Fruit fly (Drosophila melanogaster): Measurements from ENCODE around the gene RpS3A.

The RpS3A gene

DNA sequence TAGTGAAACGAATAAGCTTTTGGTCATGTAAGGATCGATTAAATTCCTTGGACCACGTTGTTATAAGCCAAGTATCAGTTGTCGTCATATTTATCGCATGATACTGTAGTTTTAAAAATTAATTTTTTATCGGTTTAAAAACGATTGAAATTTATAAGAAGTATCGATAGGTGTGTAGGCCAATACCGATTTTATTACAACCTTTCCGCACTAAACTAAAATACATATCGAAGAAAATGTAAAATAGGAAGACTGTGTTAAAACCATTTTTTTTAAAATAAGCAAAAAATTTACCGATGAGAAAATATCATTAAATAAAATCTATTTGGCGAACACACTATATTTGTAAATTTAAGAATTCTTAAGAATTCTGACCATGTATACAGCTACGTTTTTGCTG lies 3.7 kb downstream of the RpS3A start (continued):
- TF ChIP-seq CG11093 (GFP tag; IDR thresholded peaks at IDR 0.05) (no peak), Ssrp (tag; optimal IDR thresholded peaks at IDR 0.05) (no peak), Xbp1 (GFP tag; optimal IDR thresholded peaks at IDR 0.05) (peak; percentile 26), CG11695 (GFP tag; IDR thresholded peaks at IDR 0.05) (no peak), CG1602 (GFP tag; optimal IDR thresholded peaks at IDR 0.05) (no peak), CG13894 (tag; optimal IDR thresholded peaks at IDR 0.05) (peak; percentile 69), Hey (tag; optimal IDR thresholded peaks at IDR 0.05) (no peak), CG6175 (GFP tag; IDR thresholded peaks at IDR 0.05) (no peak), CG32767 (GFP tag; IDR thresholded peaks at IDR 0.05) (no peak), CG7556 (GFP tag; optimal IDR thresholded peaks at IDR 0.05) (no peak), TFAM (GFP tag; optimal IDR thresholded peaks at IDR 0.05) (no peak), HmgZ (tag; optimal IDR thresholded peaks at IDR 0.05) (no peak), zen (tag; optimal IDR thresholded peaks at IDR 0.05) (peak; percentile 27), ato (GFP tag; IDR thresholded peaks at IDR 0.05; ENCODE audit: partially characterized antibody) (no peak), phol (tag; optimal IDR thresholded peaks at IDR 0.05) (peak; percentile 39), da (GFP tag; optimal IDR thresholded peaks at IDR 0.05) (no peak), CG12659 (GFP tag; optimal IDR thresholded peaks at IDR 0.05) (peak; percentile 30), ssp (GFP tag; IDR thresholded peaks at IDR 0.05) (peak; percentile 98), CG12071 (GFP tag; optimal IDR thresholded peaks at IDR 0.05) (no peak), CG1603 (tag; optimal IDR thresholded peaks at IDR 0.05) (peak; percentile 77), CG13287 (GFP tag; IDR thresholded peaks at IDR 0.05; ENCODE audit: partially characterized antibody) (peak; percentile 62; the same call in 1 of the 2 replicates), en (GFP tag; optimal IDR thresholded peaks at IDR 0.05) (no peak), Meics (GFP tag; optimal IDR thresholded peaks at IDR 0.05) (no peak), E2f2 (GFP tag; IDR thresholded peaks at IDR 0.05) (peak; percentile 67), fd102C (GFP tag; optimal IDR thresholded peaks at IDR 0.05) (no peak), Ets97D (GFP tag; optimal IDR thresholded peaks at IDR 0.05) (peak; percentile 31), Sry-δ (GFP tag; optimal IDR thresholded peaks at IDR 0.05) (peak; percentile 70), Dll (GFP tag; IDR thresholded peaks at IDR 0.05; ENCODE audit: partially characterized antibody) (peak; percentile 67; the same call in 2 of the 4 replicates), Scr (GFP tag; IDR thresholded peaks at IDR 0.05; ENCODE audit: partially characterized antibody) (peak; percentile 70), CG14710 (tag; optimal IDR thresholded peaks at IDR 0.05) (peak; percentile 46), zfh1 (GFP tag; IDR thresholded peaks at IDR 0.05) (no peak), CG34224 (GFP tag; IDR thresholded peaks at IDR 0.05; ENCODE audit: partially characterized antibody) (peak; percentile 24; the same call in 2 of the 3 replicates), trem (tag; optimal IDR thresholded peaks at IDR 0.05) (peak; percentile 21), lola (GFP tag; optimal IDR thresholded peaks at IDR 0.05) (peak in 1 of 3 experiments; percentile 78), Rfx (GFP tag; IDR thresholded peaks at IDR 0.05) (no peak), chn (GFP tag; optimal IDR thresholded peaks at IDR 0.05) (no peak), stwl (tag; optimal IDR thresholded peaks at IDR 0.05) (peak; percentile 50), Xrp1 (GFP tag; IDR thresholded peaks at IDR 0.05) (peak; percentile 6; the same call in 1 of the 2 replicates), nmo (GFP tag; optimal IDR thresholded peaks at IDR 0.05) (peak; percentile 39), gfzf (GFP tag; optimal IDR thresholded peaks at IDR 0.05) (peak; percentile 2), CG17361 (GFP tag; IDR thresholded peaks at IDR 0.05) (peak; percentile 62), CG8924 (tag; optimal IDR thresholded peaks at IDR 0.05) (no peak), CG30020 (tag; optimal IDR thresholded peaks at IDR 0.05) (peak; percentile 98), sim (GFP tag; IDR thresholded peaks at IDR 0.05) (no peak), knrl (GFP tag; IDR thresholded peaks at IDR 0.05; ENCODE audit: partially characterized antibody) (no peak), Stat92E (GFP tag; optimal IDR thresholded peaks at IDR 0.05) (peak in 1 of 3 experiments; percentile 65), Hr3 (GFP tag; optimal IDR thresholded peaks at IDR 0.05) (no peak), otp (GFP tag; IDR thresholded peaks at IDR 0.05) (no peak), lov (optimal IDR thresholded peaks at IDR 0.05) (no peak), lov (GFP tag; IDR thresholded peaks at IDR 0.05) (no peak)

Data from whole organism, embryonic.